Fruit fly (Drosophila melanogaster): ENCODE data around the gene Prps.

Gene Prps

DNA sequence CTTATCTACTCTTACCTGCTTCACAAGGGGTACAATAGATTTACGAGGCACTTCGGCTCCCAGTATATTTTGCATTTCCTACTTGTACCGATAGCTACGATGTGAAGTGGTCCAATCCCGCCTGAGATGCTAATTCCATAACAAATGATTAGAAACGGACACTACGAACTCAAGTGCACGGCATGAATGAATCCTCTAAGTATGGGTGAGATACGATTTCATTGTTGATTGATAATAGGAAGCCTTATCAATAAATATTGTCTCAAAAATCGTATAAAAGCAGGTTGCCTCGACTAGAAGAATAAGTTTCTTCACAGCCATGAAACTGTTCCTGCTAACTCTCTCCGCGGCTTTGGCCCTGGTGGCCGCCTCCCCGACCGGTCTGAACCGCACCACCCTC, 55.8 kb downstream of the Prps start, which contains the start of gene CG18180:
CG18180 (plus strand) TSS at position 301 of the 400 bp plus-strand sequence.
- TF ChIP-seq Crg-1 (GFP tag; optimal IDR thresholded peaks at IDR 0.05) (no peak), tj (GFP tag; optimal IDR thresholded peaks at IDR 0.05) (no peak), CG12768 (GFP tag; optimal IDR thresholded peaks at IDR 0.05) (no peak), cic (GFP tag; optimal IDR thresholded peaks at IDR 0.05) (peak; percentile 87), CG11617 (GFP tag; optimal IDR thresholded peaks at IDR 0.05) (no peak), CG33017 (tag; optimal IDR thresholded peaks at IDR 0.05) (no peak), kay (GFP tag; ENCODE audit: borderline replicate concordance) (no peak), bab1 (GFP tag; optimal IDR thresholded peaks at IDR 0.05) (no peak)

dm6 chr3L:9638971-9639370, 57.5 kb downstream of the Prps start, which contains the start of gene CG18179:
Gene CG18179, plus strand, starts transcription at chr3L:9639271.
- TF ChIP-seq Mnt (GFP tag; optimal IDR thresholded peaks at IDR 0.05) (no peak), CG11617 (GFP tag; optimal IDR thresholded peaks at IDR 0.05) (no peak), CG1620 (GFP tag; optimal IDR thresholded peaks at IDR 0.05) (no peak), Hr96 (GFP tag; optimal IDR thresholded peaks at IDR 0.05) (no peak), kay (GFP tag; ENCODE audit: borderline replicate concordance) (no peak)

dm6 chr3L:9637812-9638211, 58.7 kb downstream of the Prps start, which contains the start of gene CG8329:
Gene CG8329, plus strand, starts transcription at chr3L:9638112.
- TF ChIP-seq cnc (optimal IDR thresholded peaks at IDR 0.05) (no peak), Crg-1 (GFP tag; optimal IDR thresholded peaks at IDR 0.05) (no peak), CG7101 (tag; optimal IDR thresholded peaks at IDR 0.05) (no peak), tj (GFP tag; optimal IDR thresholded peaks at IDR 0.05) (no peak), CG11617 (GFP tag; optimal IDR thresholded peaks at IDR 0.05) (no peak), CG5204 (GFP tag; optimal IDR thresholded peaks at IDR 0.05) (no peak), CG7045 (GFP tag; optimal IDR thresholded peaks at IDR 0.05) (no peak)

Data from whole organism, adult.